Worm (Caenorhabditis elegans): ENCODE results near the gene ift-81.

Gene ift-81

DNA sequence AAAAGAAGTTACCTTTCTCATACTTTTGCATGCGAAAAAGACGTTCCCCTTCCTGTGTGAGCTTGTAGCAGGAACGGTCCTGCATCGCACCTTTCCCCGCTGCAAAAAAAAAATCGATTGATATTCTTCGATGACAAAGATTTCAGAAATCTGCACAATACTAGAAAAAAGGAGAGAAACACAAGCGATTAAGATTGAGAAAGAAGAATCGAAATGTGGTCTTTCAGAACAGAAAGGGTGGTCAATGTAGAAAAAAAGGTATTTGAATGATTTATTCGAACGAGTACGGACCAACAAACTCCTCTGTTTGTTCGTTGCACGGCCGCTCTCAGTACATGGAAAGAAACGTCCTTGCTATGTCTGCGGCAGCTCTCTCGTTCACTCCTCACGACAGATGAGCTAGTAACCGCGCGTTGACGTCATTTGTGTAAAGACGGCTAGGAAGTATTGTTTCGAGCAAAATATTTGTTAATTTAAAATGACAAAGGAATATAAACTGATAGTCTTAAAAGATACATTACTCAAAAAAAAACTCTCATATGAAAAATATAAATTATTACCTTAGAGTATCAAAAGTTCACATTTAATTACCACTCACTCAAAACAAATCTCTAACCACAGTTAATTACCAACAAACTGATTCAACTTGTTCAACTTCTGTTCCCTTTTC is at the start of gene ift-81:
Gene ift-81, plus strand, starts transcription at position 620 of the 670 bp plus-strand sequence.
- peak; percentile 26 for TF ChIP-seq him-1 (tag; optimal IDR thresholded peaks at IDR 0.05)
- no peak for TF ChIP-seq W03F9.2 (tag; optimal IDR thresholded peaks at IDR 0.05)
- TF ChIP-seq dao-5 (tag; optimal IDR thresholded peaks at IDR 0.05): no peak

DNA sequence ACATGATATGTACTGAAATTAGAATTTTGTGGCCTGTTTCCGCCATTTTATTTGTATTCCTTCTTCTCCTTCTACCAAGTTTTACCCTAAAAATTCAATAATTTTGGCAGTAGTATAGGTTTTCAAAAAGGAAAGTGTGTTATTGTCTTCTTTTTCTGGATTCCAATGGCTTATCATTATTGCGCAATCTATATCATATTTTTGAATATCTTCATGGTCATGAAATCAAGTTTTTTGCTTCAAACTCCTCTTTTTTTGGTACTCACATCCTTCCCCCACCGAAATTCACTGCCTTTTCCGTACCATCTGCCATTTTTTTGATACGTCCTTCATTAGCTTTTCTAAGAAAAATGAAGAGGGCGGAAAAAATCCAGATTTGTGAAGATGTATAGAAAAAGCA is 49.6 kb upstream of the ift-81 start:
- TF ChIP-seq him-1 (tag; optimal IDR thresholded peaks at IDR 0.05): no peak

DNA sequence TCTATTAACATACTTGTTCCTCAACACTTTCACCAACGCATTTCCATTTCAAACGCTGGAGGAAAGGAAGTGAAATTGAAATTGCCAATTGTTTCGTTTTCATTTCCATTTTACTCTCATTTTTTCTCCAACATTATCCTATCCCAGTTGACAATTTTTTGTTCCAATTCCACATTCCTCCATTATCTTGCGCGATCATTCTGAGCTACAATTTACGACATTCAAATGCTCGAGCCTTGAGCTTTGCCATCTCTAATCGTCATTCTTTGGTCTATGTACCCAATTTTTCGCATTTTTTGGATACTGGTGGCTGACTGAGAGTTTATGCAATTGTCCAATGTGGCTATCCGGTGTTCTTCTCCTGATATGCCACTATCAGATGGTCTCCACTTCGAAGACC is 48.8 kb upstream of the ift-81 start, which contains the start of gene Y34B4A.10:
Gene Y34B4A.10, plus strand, starts transcription at position 301 of the 400 bp plus-strand sequence.
- TF ChIP-seq W03F9.2 (tag; optimal IDR thresholded peaks at IDR 0.05): no peak
- TF ChIP-seq him-1 (tag; optimal IDR thresholded peaks at IDR 0.05): no peak
- no peak for TF ChIP-seq dao-5 (tag; optimal IDR thresholded peaks at IDR 0.05)

DNA sequence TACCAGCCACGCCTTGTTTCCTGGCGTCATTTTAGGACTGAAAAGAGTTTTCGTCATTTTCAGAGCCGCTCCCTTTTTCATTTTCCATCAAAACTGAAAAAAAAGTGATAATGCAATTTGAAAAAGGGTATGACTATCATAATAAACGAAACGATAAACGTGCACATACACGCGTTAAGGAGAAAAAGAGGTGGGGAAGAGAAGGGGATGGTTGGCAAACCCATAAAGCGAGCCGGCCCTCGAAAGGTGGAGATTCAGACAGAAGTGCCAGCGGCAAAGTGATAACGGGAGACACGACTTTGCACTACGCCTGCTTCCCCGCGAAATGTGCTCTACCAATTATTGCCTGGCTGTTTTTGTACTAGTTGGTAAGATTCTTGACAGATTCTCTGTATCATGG is 45.6 kb upstream of the ift-81 start, which contains the start of gene nspg-14:
Gene nspg-14, plus strand, starts transcription at position 250 of the 400 bp plus-strand sequence.
- TF ChIP-seq W03F9.2 (tag; optimal IDR thresholded peaks at IDR 0.05) (no peak), him-1 (tag; optimal IDR thresholded peaks at IDR 0.05) (no peak), dao-5 (tag; optimal IDR thresholded peaks at IDR 0.05) (no peak)

ce11 chrX:5254894-5255293 is 43.5 kb upstream of the ift-81 start, which contains the start of gene nspg-13:
nspg-13 (plus strand) TSS chrX:5255194.
- TF ChIP-seq him-1 (tag; optimal IDR thresholded peaks at IDR 0.05) (no peak), dao-5 (tag; optimal IDR thresholded peaks at IDR 0.05) (no peak), W03F9.2 (tag; optimal IDR thresholded peaks at IDR 0.05) (no peak)

- TF ChIP-seq W03F9.2 (tag; optimal IDR thresholded peaks at IDR 0.05) (no peak), him-1 (tag; optimal IDR thresholded peaks at IDR 0.05) (no peak), dao-5 (tag; optimal IDR thresholded peaks at IDR 0.05) (no peak)
These were observed 43.0 kb upstream of the ift-81 start for ce11 chrX:5255320-5255719.

ce11 chrX:5256999-5257398 is 41.4 kb upstream of the ift-81 start, which contains the start of gene nspg-12:
nspg-12 (plus strand) TSS chrX:5257299.
- TF ChIP-seq W03F9.2 (tag; optimal IDR thresholded peaks at IDR 0.05) (no peak), dao-5 (tag; optimal IDR thresholded peaks at IDR 0.05) (no peak), him-1 (tag; optimal IDR thresholded peaks at IDR 0.05) (no peak)

DNA sequence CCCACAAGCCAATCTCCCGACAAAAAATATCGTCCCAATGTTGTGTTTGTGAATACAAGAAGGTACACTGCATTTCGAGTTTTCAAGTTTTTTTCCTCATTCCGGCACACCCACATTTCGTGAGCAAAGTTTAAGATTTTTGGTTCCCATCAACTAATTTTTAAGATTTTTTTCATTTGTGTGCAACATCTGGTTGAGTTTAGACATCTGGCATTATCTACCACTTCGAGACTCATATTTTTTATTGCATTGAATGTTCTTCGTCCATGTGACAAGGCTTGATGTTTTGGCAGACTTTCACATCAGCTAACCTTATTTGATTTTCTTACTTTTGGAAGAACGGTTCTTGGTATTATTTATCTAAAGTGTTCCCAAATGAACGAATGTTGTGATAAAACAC is 38.0 kb upstream of the ift-81 start:
- no peak for TF ChIP-seq dao-5 (tag; optimal IDR thresholded peaks at IDR 0.05)
- TF ChIP-seq W03F9.2 (tag; optimal IDR thresholded peaks at IDR 0.05): no peak
- TF ChIP-seq him-1 (tag; optimal IDR thresholded peaks at IDR 0.05): no peak

DNA sequence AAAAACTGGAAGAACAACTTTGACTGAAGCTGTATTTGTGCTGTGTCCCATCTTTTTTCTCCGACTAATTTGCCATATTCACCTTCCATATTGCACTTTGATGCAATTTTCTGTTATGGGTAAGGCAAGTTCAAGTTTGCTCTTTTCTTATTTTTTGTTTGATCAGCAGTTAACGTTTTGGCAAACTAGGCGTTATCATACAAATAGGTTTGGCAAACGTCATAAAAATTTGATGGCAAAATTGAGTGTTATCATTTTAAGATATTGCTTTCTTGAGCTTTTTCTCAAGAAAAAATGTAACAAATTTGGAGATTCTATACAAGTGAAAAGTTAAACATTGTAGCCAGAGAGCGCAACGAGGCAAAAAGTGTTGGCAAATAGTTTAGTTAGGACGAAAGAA is 36.3 kb upstream of the ift-81 start:
- TF ChIP-seq him-1 (tag; optimal IDR thresholded peaks at IDR 0.05): no peak
- TF ChIP-seq W03F9.2 (tag; optimal IDR thresholded peaks at IDR 0.05): no peak
- no peak for TF ChIP-seq dao-5 (tag; optimal IDR thresholded peaks at IDR 0.05)

- no peak for TF ChIP-seq dao-5 (tag; optimal IDR thresholded peaks at IDR 0.05)
- no peak for TF ChIP-seq W03F9.2 (tag; optimal IDR thresholded peaks at IDR 0.05)
- TF ChIP-seq him-1 (tag; optimal IDR thresholded peaks at IDR 0.05): no peak
These were observed 34.8 kb upstream of the ift-81 start for ce11 chrX:5263585-5263984.

- TF ChIP-seq W03F9.2 (tag; optimal IDR thresholded peaks at IDR 0.05): no peak
- no peak for TF ChIP-seq him-1 (tag; optimal IDR thresholded peaks at IDR 0.05)
- no peak for TF ChIP-seq dao-5 (tag; optimal IDR thresholded peaks at IDR 0.05)
These were observed 34.3 kb upstream of the ift-81 start, which contains the start of gene Y34B4A.4 for ce11 chrX:5264026-5264425. Y34B4A.4 (plus strand) TSS chrX:5264326.

DNA sequence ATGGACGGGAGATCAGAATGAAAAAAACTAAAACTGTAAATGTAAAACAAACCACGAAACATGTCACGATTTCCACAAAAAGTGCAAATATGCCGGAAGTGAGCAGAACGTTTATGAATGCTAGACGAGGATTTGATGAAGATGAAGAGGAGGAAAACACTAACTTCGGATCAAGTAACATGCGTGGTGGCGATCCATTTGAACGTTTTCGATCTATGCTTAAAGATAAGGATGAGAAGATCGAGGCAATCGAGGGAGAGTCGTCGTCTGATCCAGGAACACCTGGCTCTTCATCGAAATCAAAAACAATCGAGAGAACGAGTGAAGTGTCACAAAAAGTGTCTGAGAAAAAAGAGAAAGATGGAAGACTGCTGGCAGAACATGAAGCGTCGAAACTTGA is 33.0 kb upstream of the ift-81 start:
- TF ChIP-seq W03F9.2 (tag; optimal IDR thresholded peaks at IDR 0.05) (no peak), him-1 (tag; optimal IDR thresholded peaks at IDR 0.05) (no peak), dao-5 (tag; optimal IDR thresholded peaks at IDR 0.05) (no peak)

DNA sequence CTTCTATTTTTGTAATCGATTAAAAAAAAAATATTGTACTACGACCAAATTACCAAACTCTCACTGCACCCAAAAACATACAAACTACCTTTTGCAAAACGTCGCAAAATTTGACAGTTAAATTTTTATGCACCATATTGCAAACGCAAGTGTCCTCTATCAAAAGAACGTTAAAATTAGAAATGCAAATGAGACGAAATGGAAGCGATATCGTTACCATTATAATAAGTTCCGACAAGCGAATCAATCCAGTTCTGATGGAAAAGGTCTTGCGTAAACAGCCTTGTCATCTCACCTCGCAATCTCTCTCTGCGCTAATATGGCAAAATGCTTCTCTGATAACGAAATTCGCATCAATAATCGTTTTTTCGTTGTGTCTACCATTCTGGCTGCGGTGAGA is 30.3 kb upstream of the ift-81 start:
- no peak for TF ChIP-seq dao-5 (tag; optimal IDR thresholded peaks at IDR 0.05)

DNA sequence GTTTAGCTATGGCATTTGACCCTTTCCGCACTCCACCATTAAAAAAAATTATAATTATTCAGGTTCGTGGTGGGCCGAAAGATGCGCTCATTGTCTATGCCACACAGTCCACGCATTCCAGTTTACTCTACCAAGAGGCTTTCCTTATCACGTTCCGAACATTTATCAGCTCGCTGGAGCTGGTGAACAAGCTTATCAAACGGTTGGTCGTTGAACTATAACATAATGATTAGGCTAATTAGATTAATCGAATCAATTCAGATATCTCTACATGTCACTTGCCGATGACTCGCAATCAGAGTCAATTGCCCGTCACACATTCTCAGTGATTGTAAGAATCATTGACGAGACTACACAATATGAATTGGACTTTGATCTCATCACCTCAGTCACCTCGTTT is 29.0 kb upstream of the ift-81 start:
- TF ChIP-seq W03F9.2 (tag; optimal IDR thresholded peaks at IDR 0.05) (no peak), dao-5 (tag; optimal IDR thresholded peaks at IDR 0.05) (no peak), him-1 (tag; optimal IDR thresholded peaks at IDR 0.05) (no peak)

ce11 chrX:5275209-5275608 is 23.2 kb upstream of the ift-81 start, which contains the start of gene hst-6:
hst-6 (plus strand) TSS chrX:5275561.
- TF ChIP-seq dao-5 (tag; optimal IDR thresholded peaks at IDR 0.05): no peak
- TF ChIP-seq W03F9.2 (tag; optimal IDR thresholded peaks at IDR 0.05): no peak
- TF ChIP-seq him-1 (tag; optimal IDR thresholded peaks at IDR 0.05): no peak
